Fruit fly (Drosophila melanogaster): Measurements from ENCODE around the gene CG33552.
A peak's percentile ranks its signal among the peaks of the same experiment; 100 is the strongest.

Gene CG33552

dm6 chr2L:16729556-16729955 lies 47.3 kb downstream of the CG33552 start, which contains the start of gene Tsen2:
Gene Tsen2, plus strand, starts transcription at chr2L:16729777.
- no peak for TF ChIP-seq CG6163 (GFP tag; IDR thresholded peaks at IDR 0.05)
- TF ChIP-seq ss (GFP tag; optimal IDR thresholded peaks at IDR 0.05) = no peak
- no peak for TF ChIP-seq Met (GFP tag; optimal IDR thresholded peaks at IDR 0.05)
- no peak for TF ChIP-seq Smox (GFP tag; optimal IDR thresholded peaks at IDR 0.05)
- peak; percentile 47 for TF ChIP-seq esn (GFP tag; optimal IDR thresholded peaks at IDR 0.05)
- TF ChIP-seq CG7368 (GFP tag; optimal IDR thresholded peaks at IDR 0.05) = no peak

dm6 chr2L:16730939-16731338 lies 48.6 kb downstream of the CG33552 start, which contains the start of gene CG17996:
Gene CG17996, minus strand, starts transcription at chr2L:16731039.
- TF ChIP-seq Eip75B (GFP tag; optimal IDR thresholded peaks at IDR 0.05) (no peak), Ets96B (tag; optimal IDR thresholded peaks at IDR 0.05) (no peak), vri (GFP tag; optimal IDR thresholded peaks at IDR 0.05) (no peak), Smox (GFP tag; optimal IDR thresholded peaks at IDR 0.05) (no peak), svp (GFP tag) (no peak)

- TF ChIP-seq CG11902 (GFP tag; optimal IDR thresholded peaks at IDR 0.05) (no peak), CG31627 (GFP tag; optimal IDR thresholded peaks at IDR 0.05) (no peak), svp (GFP tag) (no peak), CG8319 (GFP tag; optimal IDR thresholded peaks at IDR 0.05) (no peak), acj6 (GFP tag; optimal IDR thresholded peaks at IDR 0.05) (no peak), vri (GFP tag; optimal IDR thresholded peaks at IDR 0.05) (no peak), CG8119 (GFP tag; IDR thresholded peaks at IDR 0.05) (no peak), spab (GFP tag; optimal IDR thresholded peaks at IDR 0.05) (no peak), Hr39 (GFP tag; optimal IDR thresholded peaks at IDR 0.05) (no peak), Eip78C (GFP tag) (no peak), Sox15 (GFP tag; optimal IDR thresholded peaks at IDR 0.05) (no peak), CG8632 (GFP tag; optimal IDR thresholded peaks at IDR 0.05) (no peak), Blimp-1 (GFP tag; optimal IDR thresholded peaks at IDR 0.05) (no peak), CG10631 (GFP tag; optimal IDR thresholded peaks at IDR 0.05) (no peak)
These were observed 49.5 kb downstream of the CG33552 start, which contains the start of gene Prosbeta4 for dm6 chr2L:16731799-16732198. Gene Prosbeta4, minus strand, starts transcription at chr2L:16732133.

- no peak for TF ChIP-seq Sox14 (GFP tag; optimal IDR thresholded peaks at IDR 0.05)
- no peak for TF ChIP-seq CG8119 (GFP tag; IDR thresholded peaks at IDR 0.05)
- no peak for TF ChIP-seq CG11762 (GFP tag; optimal IDR thresholded peaks at IDR 0.05; ENCODE audit: insufficient read depth)
- no peak for TF ChIP-seq lz (GFP tag; optimal IDR thresholded peaks at IDR 0.05)
- TF ChIP-seq Hr39 (GFP tag; optimal IDR thresholded peaks at IDR 0.05) = no peak
- no peak for TF ChIP-seq svp (GFP tag)
- no peak for TF ChIP-seq pdm3 (GFP tag; optimal IDR thresholded peaks at IDR 0.05)
- no peak for TF ChIP-seq CG3919 (GFP tag; optimal IDR thresholded peaks at IDR 0.05)
- TF ChIP-seq esn (GFP tag; optimal IDR thresholded peaks at IDR 0.05) = no peak
- no peak for TF ChIP-seq fd85E (GFP tag; optimal IDR thresholded peaks at IDR 0.05)
- no peak for TF ChIP-seq CG6854 (GFP tag; optimal IDR thresholded peaks at IDR 0.05)
- no peak for TF ChIP-seq CG32006 (GFP tag; optimal IDR thresholded peaks at IDR 0.05)
- no peak for TF ChIP-seq achi (GFP tag; optimal IDR thresholded peaks at IDR 0.05)
- no peak for TF ChIP-seq CG15336 (GFP tag; IDR thresholded peaks at IDR 0.05)
- no peak for TF ChIP-seq Ets96B (tag; optimal IDR thresholded peaks at IDR 0.05)
These were observed 50.1 kb downstream of the CG33552 start, which contains the start of gene Nubp1 for dm6 chr2L:16732338-16732892. Gene Nubp1, plus strand, starts transcription at chr2L:16732550.

Measured in whole organism, prepupa.